Fruit fly (Drosophila melanogaster) whole organism, adult: ENCODE data around the gene CG17361.
A peak's percentile ranks its signal among the peaks of the same experiment; 100 is the strongest.

Experiments
- CG11617 ChIP-seq: fragments of 200-800 bp; sonication (Bioruptor generic); optimal IDR thresholded peaks from 2 replicates; lab custom pipeline; 2017; ENCODE audit warnings: mild to moderate bottlenecking, missing biosample characterization, missing genetic modification reagents, missing genetic modification characterization
- CG12768 ChIP-seq: fragments of 200-800 bp; sonication (Bioruptor generic); optimal IDR thresholded peaks from 2 replicates; lab custom pipeline; 2017; ENCODE audit warnings: missing biosample characterization, missing genetic modification characterization, mild to moderate bottlenecking, moderate library complexity, missing genetic modification reagents
- CG14711 ChIP-seq: fragments of 200-800 bp; sonication (Bioruptor generic); optimal IDR thresholded peaks from 2 replicates; lab custom pipeline; 2018; ENCODE audit warnings: missing biosample characterization, mild to moderate bottlenecking, missing genetic modification characterization, moderate library complexity
- CG1620 ChIP-seq: fragments of 200-800 bp; sonication (Bioruptor generic); optimal IDR thresholded peaks from 2 replicates; lab custom pipeline; 2016; ENCODE audit warnings: missing biosample characterization, missing genetic modification characterization
- CG33017 ChIP-seq: fragments of 200-800 bp; sonication (Bioruptor generic); optimal IDR thresholded peaks from 2 replicates; lab custom pipeline; 2018; ENCODE audit warnings: missing biosample characterization, mild to moderate bottlenecking, missing genetic modification characterization, moderate library complexity
- CG5204 ChIP-seq: fragments of 200-800 bp; sonication (Bioruptor generic); optimal IDR thresholded peaks from 2 replicates; lab custom pipeline; 2016; ENCODE audit warnings: missing biosample characterization, missing genetic modification characterization
- CG7045 ChIP-seq: fragments of 200-800 bp; sonication (Bioruptor generic); optimal IDR thresholded peaks from 2 replicates; lab custom pipeline; 2017; ENCODE audit warnings: missing biosample characterization, mild to moderate bottlenecking, missing genetic modification characterization
- CG7101 ChIP-seq: fragments of 200-800 bp; sonication (Bioruptor generic); optimal IDR thresholded peaks from 2 replicates; lab custom pipeline; 2018; ENCODE audit warnings: missing biosample characterization, mild to moderate bottlenecking, missing genetic modification characterization, moderate library complexity
- Clk ChIP-seq: fragments of 200-800 bp; sonication (Bioruptor generic); optimal IDR thresholded peaks from 2 replicates; lab custom pipeline; 2017; ENCODE audit warnings: missing biosample characterization, missing genetic modification characterization
- Crg-1 ChIP-seq: fragments of 200-800 bp; sonication (Bioruptor generic); optimal IDR thresholded peaks from 2 replicates; lab custom pipeline; 2016; ENCODE audit warnings: missing biosample characterization, missing genetic modification characterization
- Hr96 ChIP-seq: fragments of 200-800 bp; sonication (Bioruptor generic); optimal IDR thresholded peaks from 2 replicates; lab custom pipeline; 2016; ENCODE audit warnings: missing biosample characterization, missing genetic modification characterization
- Mnt ChIP-seq: fragments of 200-800 bp; sonication (Bioruptor generic); optimal IDR thresholded peaks from 2 replicates; lab custom pipeline; 2016; ENCODE audit warnings: missing biosample characterization, mild to moderate bottlenecking, missing genetic modification characterization
- bab1 ChIP-seq: fragments of 200-800 bp; sonication (Bioruptor generic); optimal IDR thresholded peaks from 3 replicates; lab custom pipeline; 2019; ENCODE audit warnings: missing biosample characterization, mild to moderate bottlenecking, missing genetic modification characterization, moderate library complexity
- cic ChIP-seq: fragments of 200-800 bp; sonication (Bioruptor generic); optimal IDR thresholded peaks from 2 replicates; lab custom pipeline; 2017; ENCODE audit warnings: missing biosample characterization, mild to moderate bottlenecking, missing genetic modification characterization, moderate library complexity
- cnc ChIP-seq, 2 experiments: fragments of >200 bp; optimal IDR thresholded peaks; 2 replicates each; lab custom pipeline; 2017
- kay ChIP-seq: fragments of 200-800 bp; sonication (Bioruptor generic); peaks from one replicate; lab custom pipeline; 2016; ENCODE audit warnings: missing biosample characterization, missing genetic modification characterization, borderline replicate concordance
- ovo ChIP-seq: fragments of 200-800 bp; sonication (Bioruptor generic); optimal IDR thresholded peaks from 2 replicates; lab custom pipeline; 2016; ENCODE audit warnings: missing biosample characterization, missing genetic modification characterization
- pad ChIP-seq: fragments of 200-800 bp; sonication (Bioruptor generic); optimal IDR thresholded peaks from 3 replicates; lab custom pipeline; 2017; ENCODE audit warnings: missing biosample characterization, missing genetic modification characterization, mild to moderate bottlenecking, moderate library complexity, missing genetic modification reagents
- tj ChIP-seq: fragments of 200-800 bp; sonication (Bioruptor generic); optimal IDR thresholded peaks from 3 replicates; lab custom pipeline; 2017; ENCODE audit warnings: missing biosample characterization, mild to moderate bottlenecking, missing genetic modification characterization, moderate library complexity
- toe ChIP-seq: fragments of 200-800 bp; sonication (Bioruptor generic); optimal IDR thresholded peaks from 2 replicates; lab custom pipeline; 2016; ENCODE audit warnings: missing biosample characterization, missing genetic modification characterization

CG17361 gene

dm6 chr3L:14003297-14004040, 6.5 kb downstream of the CG17361 start:
- TF ChIP-seq CG12768 (GFP tag; lab: Kevin White, UChicago): no peak
- TF ChIP-seq Clk: no peak
- TF ChIP-seq Crg-1 (GFP tag; lab: Kevin White, UChicago): no peak
- peak; percentile 91 for TF ChIP-seq kay (GFP tag; lab: Kevin White, UChicago)
- no peak for TF ChIP-seq CG33017 (tag; lab: Kevin White, UChicago)
- no peak for TF ChIP-seq pad (GFP tag; lab: Kevin White, UChicago)
- no peak for TF ChIP-seq CG7045
- TF ChIP-seq cnc (optimal IDR thresholded peaks at IDR 0.05; lab: Kevin White, UChicago): no peak
- peak; percentile 93 for TF ChIP-seq CG14711 (tag; lab: Kevin White, UChicago)
- peak; percentile 23 for TF ChIP-seq CG5204
- TF ChIP-seq Mnt: peak; percentile 23
- TF ChIP-seq cic (GFP tag; lab: Kevin White, UChicago): no peak
- TF ChIP-seq CG1620 (GFP tag; lab: Kevin White, UChicago): no peak
- TF ChIP-seq CG11617 (GFP tag; lab: Kevin White, UChicago): peak; percentile 57

dm6 chr3L:14004041-14004407, 7.0 kb downstream of the CG17361 start:
- TF ChIP-seq Clk (no peak), CG7045 (no peak), Crg-1 (GFP tag; lab: Kevin White, UChicago) (no peak), CG11617 (GFP tag; lab: Kevin White, UChicago) (peak; percentile 23), CG12768 (GFP tag; lab: Kevin White, UChicago) (no peak), pad (GFP tag; lab: Kevin White, UChicago) (peak; percentile 65), CG5204 (no peak), CG1620 (GFP tag; lab: Kevin White, UChicago) (no peak), ovo (no peak), CG14711 (tag; lab: Kevin White, UChicago) (no peak), Mnt (peak; percentile 19), bab1 (GFP tag; lab: Kevin White, UChicago) (no peak), kay (GFP tag; lab: Kevin White, UChicago) (no peak), Hr96 (GFP tag; lab: Kevin White, UChicago) (no peak), cic (GFP tag; lab: Kevin White, UChicago) (peak; percentile 35), cnc (optimal IDR thresholded peaks at IDR 0.05; lab: Kevin White, UChicago) (no peak), toe (no peak), CG7101 (tag; lab: Kevin White, UChicago) (peak; percentile 35), tj (GFP tag; lab: Kevin White, UChicago) (peak; percentile 69), CG33017 (tag; lab: Kevin White, UChicago) (peak; percentile 41)

dm6 chr3L:14004963-14005458, 8.0 kb downstream of the CG17361 start:
- peak; percentile 98 for TF ChIP-seq CG5204
- TF ChIP-seq Hr96 (GFP tag; lab: Kevin White, UChicago): peak; percentile 98
- peak; percentile 99 for TF ChIP-seq CG12768 (GFP tag; lab: Kevin White, UChicago)
- peak; percentile 79 for TF ChIP-seq ovo
- peak; percentile 96 for TF ChIP-seq kay (GFP tag; lab: Kevin White, UChicago)
- peak; percentile 98 for TF ChIP-seq CG7045
- no peak for TF ChIP-seq cnc (optimal IDR thresholded peaks at IDR 0.05; lab: Kevin White, UChicago)
- peak; percentile 99 for TF ChIP-seq CG7101 (tag; lab: Kevin White, UChicago)
- TF ChIP-seq tj (GFP tag; lab: Kevin White, UChicago): peak; percentile 90
- peak; percentile 97 for TF ChIP-seq CG14711 (tag; lab: Kevin White, UChicago)
- TF ChIP-seq bab1 (GFP tag; lab: Kevin White, UChicago): peak; percentile 94
- peak; percentile 99 for TF ChIP-seq CG33017 (tag; lab: Kevin White, UChicago)
- TF ChIP-seq cic (GFP tag; lab: Kevin White, UChicago): peak; percentile 99
- TF ChIP-seq Crg-1 (GFP tag; lab: Kevin White, UChicago): peak; percentile 98
- TF ChIP-seq Mnt: peak; percentile 99
- peak; percentile 98 for TF ChIP-seq CG11617 (GFP tag; lab: Kevin White, UChicago)
- peak; percentile 94 for TF ChIP-seq pad (GFP tag; lab: Kevin White, UChicago)
- TF ChIP-seq CG1620 (GFP tag; lab: Kevin White, UChicago): peak; percentile 97
- peak; percentile 96 for TF ChIP-seq Clk
- TF ChIP-seq toe: peak; percentile 96

dm6 chr3L:14005627-14006287, 8.8 kb downstream of the CG17361 start:
- TF ChIP-seq kay (GFP tag; lab: Kevin White, UChicago) (peak; percentile 89), CG1620 (GFP tag; lab: Kevin White, UChicago) (no peak), toe (no peak), pad (GFP tag; lab: Kevin White, UChicago) (no peak), tj (GFP tag; lab: Kevin White, UChicago) (peak; percentile 55), Hr96 (GFP tag; lab: Kevin White, UChicago) (no peak), CG33017 (tag; lab: Kevin White, UChicago) (peak; percentile 18), Crg-1 (GFP tag; lab: Kevin White, UChicago) (no peak), CG14711 (tag; lab: Kevin White, UChicago) (no peak), cnc (optimal IDR thresholded peaks at IDR 0.05; lab: Kevin White, UChicago) (no peak), CG12768 (GFP tag; lab: Kevin White, UChicago) (peak; percentile 36), Mnt (peak; percentile 57), ovo (no peak), CG11617 (GFP tag; lab: Kevin White, UChicago) (no peak), cic (GFP tag; lab: Kevin White, UChicago) (peak; percentile 79), bab1 (GFP tag; lab: Kevin White, UChicago) (no peak), Clk (no peak), CG7045 (no peak), CG7101 (tag; lab: Kevin White, UChicago) (peak; percentile 32), CG5204 (no peak)
